Worm (Caenorhabditis elegans): ENCODE data around the gene D1014.5.

Gene D1014.5

DNA sequence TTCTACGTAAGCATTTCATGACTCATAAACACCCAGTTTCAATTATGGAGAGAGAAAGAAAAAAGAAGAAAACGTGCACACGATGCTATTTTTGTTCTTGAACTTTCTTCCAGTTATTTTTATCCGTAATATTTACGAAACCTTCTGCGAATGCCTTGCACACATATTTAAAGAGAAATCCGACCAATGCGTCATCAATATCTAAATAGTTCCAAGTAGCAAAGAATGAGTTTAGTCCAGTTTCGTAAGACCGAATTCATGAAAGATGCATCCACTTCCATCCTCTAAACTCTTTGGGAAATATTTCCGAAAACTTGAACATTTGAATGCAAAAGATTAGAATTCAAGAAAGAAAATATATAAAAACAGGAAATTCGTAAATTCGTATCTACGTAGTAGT is 45.7 kb downstream of the D1014.5 start:
- peak; percentile 63 for TF ChIP-seq unc-86 (tag; optimal IDR thresholded peaks at IDR 0.05)
- no peak for TF ChIP-seq Y116A8C.19 (tag; optimal IDR thresholded peaks at IDR 0.05; ENCODE audit: borderline replicate concordance)
- TF ChIP-seq fkh-8 (tag; optimal IDR thresholded peaks at IDR 0.05): no peak
- TF ChIP-seq lir-3 (tag; optimal IDR thresholded peaks at IDR 0.05; ENCODE audit: poor library complexity): no peak
- TF ChIP-seq dsc-1 (tag; optimal IDR thresholded peaks at IDR 0.05): peak; percentile 27
- no peak for TF ChIP-seq tbx-2 (tag; optimal IDR thresholded peaks at IDR 0.05)
- peak; percentile 30 for TF ChIP-seq nhr-71 (tag; optimal IDR thresholded peaks at IDR 0.05)
- no peak for TF ChIP-seq fos-1 (tag; optimal IDR thresholded peaks at IDR 0.05)
- no peak for TF ChIP-seq zag-1 (tag; optimal IDR thresholded peaks at IDR 0.05)
- TF ChIP-seq pax-3 (tag; optimal IDR thresholded peaks at IDR 0.05): no peak
- TF ChIP-seq mab-9 (GFP tag; IDR thresholded peaks at IDR 0.05): no peak
- TF ChIP-seq vab-15 (tag; optimal IDR thresholded peaks at IDR 0.05): no peak
- no peak for TF ChIP-seq unc-62 (GFP tag; optimal IDR thresholded peaks at IDR 0.05)
- TF ChIP-seq egl-13 (tag; optimal IDR thresholded peaks at IDR 0.05): peak; percentile 9
- peak; percentile 19 for TF ChIP-seq fkh-4 (tag; optimal IDR thresholded peaks at IDR 0.05; ENCODE audit: borderline replicate concordance)
- no peak for TF ChIP-seq skn-1 (tag; optimal IDR thresholded peaks at IDR 0.05)
- TF ChIP-seq sox-4 (tag; optimal IDR thresholded peaks at IDR 0.05): no peak

DNA sequence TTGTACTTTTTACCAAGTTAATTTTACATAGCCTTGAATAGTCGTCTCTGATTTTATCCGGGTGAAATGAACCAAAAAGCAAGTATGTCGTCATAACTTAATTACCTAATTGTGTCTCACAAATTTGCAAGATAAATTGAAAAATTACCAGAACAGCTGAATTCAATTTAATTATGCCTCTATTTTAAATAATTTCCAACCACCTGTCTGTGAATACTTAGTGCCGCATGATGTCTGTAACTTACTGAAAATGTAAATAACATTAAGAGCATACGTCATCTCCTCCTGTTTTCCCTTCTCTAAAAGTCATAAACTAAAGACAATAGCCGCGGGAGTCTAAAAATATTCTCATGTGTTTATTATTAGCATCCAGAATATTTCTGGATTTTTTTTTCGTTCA is 46.8 kb downstream of the D1014.5 start:
- no peak for TF ChIP-seq nhr-237 (tag; optimal IDR thresholded peaks at IDR 0.05)
- TF ChIP-seq nhr-47 (tag; optimal IDR thresholded peaks at IDR 0.05): peak; percentile 53
- TF ChIP-seq fkh-4 (tag; optimal IDR thresholded peaks at IDR 0.05; ENCODE audit: borderline replicate concordance): no peak
- TF ChIP-seq ama-1 (optimal IDR thresholded peaks at IDR 0.05): no peak
- no peak for TF ChIP-seq ets-5 (GFP tag; IDR thresholded peaks at IDR 0.05)
- TF ChIP-seq fkh-8 (tag; optimal IDR thresholded peaks at IDR 0.05): peak; percentile 52
- TF ChIP-seq ztf-4 (tag; optimal IDR thresholded peaks at IDR 0.05): no peak
- TF ChIP-seq unc-98 (GFP tag; IDR thresholded peaks at IDR 0.05): no peak
- no peak for TF ChIP-seq nhr-12 (tag; optimal IDR thresholded peaks at IDR 0.05)
- peak; percentile 49 for TF ChIP-seq dsc-1 (tag; optimal IDR thresholded peaks at IDR 0.05)
- no peak for TF ChIP-seq C16A3.4 (tag; optimal IDR thresholded peaks at IDR 0.05)
- peak; percentile 74 for TF ChIP-seq ceh-8 (GFP tag; optimal IDR thresholded peaks at IDR 0.05)
- peak; percentile 41 for TF ChIP-seq nhr-71 (tag; optimal IDR thresholded peaks at IDR 0.05)
- no peak for TF ChIP-seq snpc-4 (tag; optimal IDR thresholded peaks at IDR 0.05)
- TF ChIP-seq nhr-85 (tag): no peak
- TF ChIP-seq efl-3 (GFP tag; optimal IDR thresholded peaks at IDR 0.05): no peak
- TF ChIP-seq pag-3 (tag; optimal IDR thresholded peaks at IDR 0.05; ENCODE audit: borderline replicate concordance, insufficient read depth): no peak
- no peak for TF ChIP-seq lir-3 (tag; optimal IDR thresholded peaks at IDR 0.05; ENCODE audit: poor library complexity)
- TF ChIP-seq hlh-4 (tag; optimal IDR thresholded peaks at IDR 0.05): peak; percentile 77

DNA sequence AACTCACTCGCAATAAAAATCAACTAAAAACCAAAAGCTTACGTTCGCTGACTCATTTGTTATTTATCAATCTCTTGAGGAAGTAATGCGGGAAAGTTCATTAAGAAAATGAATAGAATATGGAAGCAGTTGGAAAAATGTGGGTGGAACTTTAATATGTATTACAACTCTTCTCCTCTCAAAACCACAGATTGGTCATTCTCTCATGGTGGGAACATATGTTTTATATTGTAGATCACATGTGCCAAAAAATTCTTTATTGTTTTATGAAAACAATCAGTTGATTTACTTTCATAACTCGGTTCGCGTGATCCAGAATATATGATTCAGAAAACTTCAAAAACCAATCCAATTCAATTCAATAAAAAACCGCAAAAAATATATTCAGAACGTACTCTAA is 48.2 kb downstream of the D1014.5 start:
- no peak for TF ChIP-seq fkh-8 (tag; optimal IDR thresholded peaks at IDR 0.05)
- TF ChIP-seq sox-4 (tag; optimal IDR thresholded peaks at IDR 0.05): no peak
- TF ChIP-seq nhr-77 (tag; optimal IDR thresholded peaks at IDR 0.05): no peak
- no peak for TF ChIP-seq vab-15 (tag; optimal IDR thresholded peaks at IDR 0.05)
- no peak for TF ChIP-seq fkh-10 (GFP tag; optimal IDR thresholded peaks at IDR 0.05)
- TF ChIP-seq fkh-4 (tag; optimal IDR thresholded peaks at IDR 0.05; ENCODE audit: borderline replicate concordance): peak; percentile 69
- TF ChIP-seq ceh-90 (tag; optimal IDR thresholded peaks at IDR 0.05): no peak
- no peak for TF ChIP-seq ama-1 (optimal IDR thresholded peaks at IDR 0.05)
- TF ChIP-seq elt-2 (tag; optimal IDR thresholded peaks at IDR 0.05): no peak
- TF ChIP-seq hlh-17 (GFP tag; optimal IDR thresholded peaks at IDR 0.05; ENCODE audit: borderline replicate concordance): no peak
- TF ChIP-seq ets-5 (GFP tag; IDR thresholded peaks at IDR 0.05): no peak
- no peak for TF ChIP-seq pag-3 (tag; optimal IDR thresholded peaks at IDR 0.05; ENCODE audit: borderline replicate concordance, insufficient read depth)
- no peak for TF ChIP-seq unc-62 (GFP tag; optimal IDR thresholded peaks at IDR 0.05)
- no peak for TF ChIP-seq tlp-1 (tag; optimal IDR thresholded peaks at IDR 0.05)
- peak; percentile 91 for TF ChIP-seq dsc-1 (tag; optimal IDR thresholded peaks at IDR 0.05)
- TF ChIP-seq efl-3 (GFP tag; optimal IDR thresholded peaks at IDR 0.05): no peak
- no peak for TF ChIP-seq irx-1 (tag; optimal IDR thresholded peaks at IDR 0.05)
